Fruit fly (Drosophila melanogaster): ENCODE results near the gene CG4287.

The CG4287 gene

dm6 chr3R:16011698-16012332 lies 48.1 kb upstream of the CG4287 start (continued):
- no peak for TF ChIP-seq gcm2 (GFP tag; optimal IDR thresholded peaks at IDR 0.05)
- TF ChIP-seq chn (GFP tag; optimal IDR thresholded peaks at IDR 0.05): no peak
- no peak; the same call in 1 of the 2 replicates for TF ChIP-seq Oaz (GFP tag; IDR thresholded peaks at IDR 0.05)
- TF ChIP-seq dati (GFP tag; IDR thresholded peaks at IDR 0.05): no peak
- TF ChIP-seq CG12659 (GFP tag; optimal IDR thresholded peaks at IDR 0.05): peak; percentile 10
- TF ChIP-seq grn (GFP tag; optimal IDR thresholded peaks at IDR 0.05): peak; percentile 66
- no peak for TF ChIP-seq ind (GFP tag; optimal IDR thresholded peaks at IDR 0.05)
- 0 out of 4 replicates have a peak, but pooled peaks have one; percentile 25 for TF ChIP-seq Dll (GFP tag; IDR thresholded peaks at IDR 0.05; ENCODE audit: partially characterized antibody)
- TF ChIP-seq Hmr (GFP tag; optimal IDR thresholded peaks at IDR 0.05): peak; percentile 20
- TF ChIP-seq bab2 (GFP tag; optimal IDR thresholded peaks at IDR 0.05): no peak
- TF ChIP-seq NfI (GFP tag; optimal IDR thresholded peaks at IDR 0.05): peak; percentile 11
- peak; percentile 7 for TF ChIP-seq CG17385 (GFP tag; optimal IDR thresholded peaks at IDR 0.05)
- no peak for TF ChIP-seq Tbp (GFP tag; optimal IDR thresholded peaks at IDR 0.05)
- no peak for TF ChIP-seq CG8765 (GFP tag; IDR thresholded peaks at IDR 0.05)
- no peak for TF ChIP-seq CoRest (tag; optimal IDR thresholded peaks at IDR 0.05)
- peak; percentile 30 for TF ChIP-seq salm (tag; optimal IDR thresholded peaks at IDR 0.05)
- no peak for TF ChIP-seq row (GFP tag; IDR thresholded peaks at IDR 0.05)
- peak; percentile 83 for TF ChIP-seq sug (tag; optimal IDR thresholded peaks at IDR 0.05)
- no peak for TF ChIP-seq CG11504 (tag; optimal IDR thresholded peaks at IDR 0.05)
- TF ChIP-seq odd (GFP tag; optimal IDR thresholded peaks at IDR 0.05): peak; percentile 38
- TF ChIP-seq CG18764 (GFP tag; optimal IDR thresholded peaks at IDR 0.05): no peak
- peak; percentile 58 for TF ChIP-seq CG2678 (tag; optimal IDR thresholded peaks at IDR 0.05)
- no peak for TF ChIP-seq CG30403 (GFP tag; optimal IDR thresholded peaks at IDR 0.05)
- TF ChIP-seq inv (GFP tag; IDR thresholded peaks at IDR 0.05; ENCODE audit: partially characterized antibody): no peak
- peak in 1 of 2 experiments; percentile 67 for TF ChIP-seq Hr78 (GFP tag; optimal IDR thresholded peaks at IDR 0.05)
- TF ChIP-seq sens-2 (GFP tag; IDR thresholded peaks at IDR 0.05): no peak
- 0 out of 3 replicates have a peak, but pooled peaks have one; percentile 6 for TF ChIP-seq ase (GFP tag; IDR thresholded peaks at IDR 0.05)
- peak; percentile 82 for TF ChIP-seq CG10543 (GFP tag; optimal IDR thresholded peaks at IDR 0.05)
- no peak for TF ChIP-seq Sin3A (optimal IDR thresholded peaks at IDR 0.05)
- TF ChIP-seq hkb (optimal IDR thresholded peaks at IDR 0.05): no peak
- no peak for TF ChIP-seq hkb (GFP tag; IDR thresholded peaks at IDR 0.05)
- TF ChIP-seq CG1647 (GFP tag; optimal IDR thresholded peaks at IDR 0.05): no peak
- TF ChIP-seq CG34224 (GFP tag; IDR thresholded peaks at IDR 0.05; ENCODE audit: partially characterized antibody): no peak
- no peak for TF ChIP-seq Hmx (GFP tag; optimal IDR thresholded peaks at IDR 0.05)
- no peak for TF ChIP-seq CG14667 (GFP tag; IDR thresholded peaks at IDR 0.05)
- TF ChIP-seq Spps (tag; optimal IDR thresholded peaks at IDR 0.05): no peak
- TF ChIP-seq CG11696 (GFP tag; IDR thresholded peaks at IDR 0.05): no peak
- TF ChIP-seq CG4360 (GFP tag; IDR thresholded peaks at IDR 0.05): no peak
- TF ChIP-seq ewg (GFP tag; optimal IDR thresholded peaks at IDR 0.05): no peak
- TF ChIP-seq CG17361 (GFP tag; IDR thresholded peaks at IDR 0.05): no peak
- TF ChIP-seq Adf1 (GFP tag; IDR thresholded peaks at IDR 0.05): peak; percentile 70; the same call in 1 of the 2 replicates
- TF ChIP-seq CG34376 (GFP tag; optimal IDR thresholded peaks at IDR 0.05): peak; percentile 38
- TF ChIP-seq dysf (GFP tag; IDR thresholded peaks at IDR 0.05): no peak
- peak; percentile 15 for TF ChIP-seq CG13424 (tag; optimal IDR thresholded peaks at IDR 0.05)
- no peak for TF ChIP-seq Side (GFP tag; optimal IDR thresholded peaks at IDR 0.05)
- TF ChIP-seq scrt (GFP tag; optimal IDR thresholded peaks at IDR 0.05): peak; percentile 11
- TF ChIP-seq cg (GFP tag; optimal IDR thresholded peaks at IDR 0.05): peak; percentile 83
- TF ChIP-seq chinmo (GFP tag; IDR thresholded peaks at IDR 0.05; ENCODE audit: partially characterized antibody): 0 out of 4 replicates have a peak, but pooled peaks have one; percentile 38
- peak; percentile 4 for TF ChIP-seq CG1233 (GFP tag; optimal IDR thresholded peaks at IDR 0.05)
- no peak for TF ChIP-seq CG7745 (tag; optimal IDR thresholded peaks at IDR 0.05)
- TF ChIP-seq Ets65A (GFP tag): no peak
